Worm (Caenorhabditis elegans) whole organism, early embryonic: ENCODE results near the gene fbxc-23.

Experiments
- F13C5.2 ChIP-seq: sonication (generic microtip); optimal IDR thresholded peaks from 2 replicates; lab custom pipeline; 2017; ENCODE audit warnings: mild to moderate bottlenecking, missing genetic modification characterization, inconsistent platforms, missing compliant biosample characterization
- tbx-11 ChIP-seq: fragments of 200-800 bp; sonication (Bioruptor generic); IDR thresholded peaks from 2 replicates; pipeline ENCODE4 v1.3.6; 2022; ENCODE audit warnings: missing genetic modification characterization, missing compliant biosample characterization

DNA sequence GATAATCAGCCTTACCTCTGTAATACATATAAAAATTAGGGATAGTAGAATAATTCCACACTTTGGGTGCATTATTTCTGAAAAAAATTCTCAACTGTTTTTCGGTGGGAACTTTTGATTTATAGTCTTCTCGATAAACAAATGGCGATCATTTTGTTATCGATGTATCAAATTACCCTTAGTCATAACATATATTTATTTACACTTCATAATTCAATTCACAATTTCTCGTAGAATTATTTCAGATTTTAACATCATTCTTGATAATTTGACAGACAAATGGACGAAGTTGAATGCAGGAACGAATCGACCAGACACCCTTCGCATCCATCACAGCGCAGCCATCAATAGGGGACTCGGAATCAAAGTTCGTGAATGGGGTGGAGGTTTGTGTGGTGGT, 5.9 kb downstream of the fbxc-23 start, which contains the start of gene clec-145:
- TF ChIP-seq F13C5.2 (tag; lab: Kevin White, UChicago): no peak
- no peak for TF ChIP-seq tbx-11 (GFP tag; lab: Robert Waterston, UW)
